Worm (Caenorhabditis elegans): ENCODE measurements around the gene R107.9.

ce11 chrIII:9012309-9012708 lies 25.4 kb upstream of the R107.9 start, which contains the start of gene F59B2.9:
- TF ChIP-seq ama-1 (optimal IDR thresholded peaks at IDR 0.05) (no peak), B0310.2 (tag; optimal IDR thresholded peaks at IDR 0.05) (no peak), tra-4 (tag; optimal IDR thresholded peaks at IDR 0.05) (no peak), F13C5.2 (tag; optimal IDR thresholded peaks at IDR 0.05) (no peak)

All from whole organism, early embryonic.